Worm (Caenorhabditis elegans): ENCODE results near the gene Y54E2A.5.
A peak's percentile ranks its signal among the peaks of the same experiment; 100 is the strongest.

Y54E2A.5 gene

ce11 chrII:14801086-14801531, 43.5 kb upstream of the Y54E2A.5 start (continued):
- TF ChIP-seq D2030.7 (GFP tag; IDR thresholded peaks at IDR 0.05) (peak; percentile 52; the same call in 1 of the 2 replicates), ekl-4 (GFP tag; IDR thresholded peaks at IDR 0.05) (0 out of 2 replicates have a peak, but pooled peaks have one; percentile 53), ceh-100 (GFP tag; IDR thresholded peaks at IDR 0.05) (no peak), K12H6.12 (tag; optimal IDR thresholded peaks at IDR 0.05) (peak; percentile 30), ama-1 (optimal IDR thresholded peaks at IDR 0.05) (no peak), ama-1 (GFP tag; optimal IDR thresholded peaks at IDR 0.05) (no peak), attf-5 (GFP tag; optimal IDR thresholded peaks at IDR 0.05) (no peak), C06A6.2 (GFP tag; conservative IDR thresholded peaks at IDR 0.05) (0 out of 2 replicates have a peak, but pooled peaks have one; percentile 32), B0261.1 (tag; optimal IDR thresholded peaks at IDR 0.05) (peak; percentile 62), B0336.3 (GFP tag; IDR thresholded peaks at IDR 0.05) (no peak), ztf-3 (GFP tag; optimal IDR thresholded peaks at IDR 0.05) (no peak), F57C9.4 (tag; optimal IDR thresholded peaks at IDR 0.05) (no peak), let-526 (GFP tag; IDR thresholded peaks at IDR 0.05) (no peak), madf-8 (GFP tag; conservative IDR thresholded peaks at IDR 0.05) (peak; percentile 72), snpc-1.3 (tag; optimal IDR thresholded peaks at IDR 0.05; ENCODE audit: insufficient read depth) (no peak), lin-54 (GFP tag; optimal IDR thresholded peaks at IDR 0.05) (no peak), egl-18 (GFP tag; IDR thresholded peaks at IDR 0.05) (peak; percentile 70; the same call in 1 of the 2 replicates), egl-44 (GFP tag; IDR thresholded peaks at IDR 0.05) (no peak), C17E4.6 (GFP tag; IDR thresholded peaks at IDR 0.05) (no peak), akir-1 (GFP tag; optimal IDR thresholded peaks at IDR 0.05) (no peak), F49E8.2 (tag; optimal IDR thresholded peaks at IDR 0.05; ENCODE audit: insufficient read depth) (no peak), let-607 (tag; optimal IDR thresholded peaks at IDR 0.05) (peak in 1 of 2 experiments; percentile 55), rpc-1 (optimal IDR thresholded peaks at IDR 0.05) (peak; percentile 57), rpc-1 (tag; optimal IDR thresholded peaks at IDR 0.05) (peak; percentile 48), nhr-179 (tag; optimal IDR thresholded peaks at IDR 0.05) (no peak), nhr-120 (GFP tag; IDR thresholded peaks at IDR 0.05) (no peak), dpl-1 (GFP tag; optimal IDR thresholded peaks at IDR 0.05) (no peak), snpc-4 (GFP tag; optimal IDR thresholded peaks at IDR 0.05) (peak; percentile 95), snpc-4 (tag; optimal IDR thresholded peaks at IDR 0.05) (peak; percentile 94 to 98 (median 98)), F39B2.1 (GFP tag; IDR thresholded peaks at IDR 0.05) (no peak), B0035.1 (tag; optimal IDR thresholded peaks at IDR 0.05) (no peak), F55B11.4 (tag; optimal IDR thresholded peaks at IDR 0.05; ENCODE audit: borderline replicate concordance, insufficient read depth) (no peak), madf-10 (tag; optimal IDR thresholded peaks at IDR 0.05) (no peak), Y53G8AR.9 (GFP tag; conservative IDR thresholded peaks at IDR 0.05) (no peak), hrde-1 (tag; optimal IDR thresholded peaks at IDR 0.05; ENCODE audit: borderline replicate concordance) (no peak), sdz-38 (tag; optimal IDR thresholded peaks at IDR 0.05) (no peak), Y53F4B.3 (GFP tag; IDR thresholded peaks at IDR 0.05) (no peak), mes-4 (tag; optimal IDR thresholded peaks at IDR 0.05) (no peak), ceh-40 (GFP tag; IDR thresholded peaks at IDR 0.05) (no peak), zim-3 (tag; optimal IDR thresholded peaks at IDR 0.05) (no peak), mcd-1 (GFP tag; IDR thresholded peaks at IDR 0.05) (peak; percentile 85), athp-1 (tag; optimal IDR thresholded peaks at IDR 0.05) (no peak), sea-2 (GFP tag; IDR thresholded peaks at IDR 0.05) (no peak), F22D6.2 (tag; optimal IDR thresholded peaks at IDR 0.05) (no peak), pbrm-1 (GFP tag; IDR thresholded peaks at IDR 0.05) (0 out of 2 replicates have a peak, but pooled peaks have one; percentile 34), rec-8 (tag; optimal IDR thresholded peaks at IDR 0.05) (no peak), pha-4 (tag; optimal IDR thresholded peaks at IDR 0.05) (no peak), attf-3 (GFP tag; conservative IDR thresholded peaks at IDR 0.05) (no peak), rcor-1 (GFP tag; IDR thresholded peaks at IDR 0.05) (no peak)

Data from whole organism, young adult.